Worm (Caenorhabditis elegans) whole organism, L4 larva: ENCODE data around the gene rbc-2.
"Not testable (repeated sequence)": the region's sequence is repeated elsewhere in the genome, so short reads cannot be mapped to it uniquely, and the experiment has no call there.

Experiments used
- T26A8.4 ChIP-seq: fragments of 200-800 bp; sonication (Bioruptor generic); IDR thresholded peaks from 2 replicates; pipeline ENCODE4 v1.3.6; 2022; ENCODE audit warnings: missing genetic modification characterization, missing compliant biosample characterization
- aha-1 ChIP-seq: fragments of 150-350 bp; peaks from one replicate; lab custom pipeline; 2014; ENCODE audit warnings: missing biosample characterization, missing genetic modification characterization
- ama-1 ChIP-seq: fragments of 150-350 bp; optimal IDR thresholded peaks from 2 replicates; lab custom pipeline; 2014; ENCODE audit warnings: inconsistent platforms, mixed read lengths
- ceh-20 ChIP-seq: fragments of 200-800 bp; sonication (Bioruptor generic); IDR thresholded peaks from 2 replicates; pipeline ENCODE4 v1.3.6; 2022; ENCODE audit warnings: missing genetic modification reagents, missing genetic modification characterization, missing compliant biosample characterization
- ceh-32 ChIP-seq: sonication (generic microtip); optimal IDR thresholded peaks from 2 replicates; lab custom pipeline; 2016; ENCODE audit warnings: mild to moderate bottlenecking, missing genetic modification characterization, missing compliant biosample characterization; ENCODE audit not compliant: poor library complexity
- cey-2 ChIP-seq: sonication (generic microtip); optimal IDR thresholded peaks from 3 replicates; lab custom pipeline; 2017; ENCODE audit warnings: missing genetic modification characterization, mild to moderate bottlenecking, missing compliant biosample characterization, antibody characterized with exemption, borderline replicate concordance; ENCODE audit not compliant: insufficient read depth
- dpl-1 ChIP-seq: fragments of 150-350 bp; optimal IDR thresholded peaks from 2 replicates; lab custom pipeline; 2014; ENCODE audit warnings: missing biosample characterization, missing genetic modification reagents, missing genetic modification characterization
- duxl-1 ChIP-seq: sonication (generic microtip); optimal IDR thresholded peaks from 2 replicates; lab custom pipeline; 2016; ENCODE audit warnings: mild to moderate bottlenecking, missing genetic modification characterization, moderate library complexity, missing compliant biosample characterization; ENCODE audit not compliant: poor library complexity
- lin-1 ChIP-seq: fragments of 200-800 bp; sonication (Bioruptor generic); IDR thresholded peaks from 2 replicates; pipeline ENCODE4 v1.3.6; 2022; ENCODE audit warnings: missing genetic modification reagents, missing genetic modification characterization, missing compliant biosample characterization
- lin-15B ChIP-seq: fragments of 150-350 bp; sonication (generic microtip); optimal IDR thresholded peaks from 3 replicates; lab custom pipeline; 2014; ENCODE audit warnings: missing biosample characterization, missing genetic modification characterization
- lin-29 ChIP-seq: fragments of 200-800 bp; sonication (Bioruptor generic); IDR thresholded peaks from 2 replicates; pipeline ENCODE4 v1.3.6; 2022; ENCODE audit warnings: missing genetic modification reagents, missing genetic modification characterization, missing compliant biosample characterization
- lsy-2 ChIP-seq, 2 experiments: fragments of 150-350 bp in 1 of 2; sonication (generic microtip) in 1 of 2; optimal IDR thresholded peaks; 2 replicates each; lab custom pipeline; 2014 to 2017; ENCODE audit warnings: missing biosample characterization in 2 of 2, missing genetic modification characterization in 2 of 2
- nhr-11 ChIP-seq: fragments of 150-350 bp; optimal IDR thresholded peaks from 2 replicates; lab custom pipeline; 2014; ENCODE audit warnings: missing biosample characterization, missing genetic modification characterization
- unc-62 ChIP-seq, 3 experiments: fragments of 150-350 bp in 1 of 3; sonication (generic microtip); optimal IDR thresholded peaks in 2 of 3; peaks in 1 of 3; 1 replicate in 1 of 3; 2 replicates in 2 of 3; lab custom pipeline; 2014 to 2017; ENCODE audit warnings: missing biosample characterization in 3 of 3, missing genetic modification characterization in 3 of 3, missing genetic modification reagents in 3 of 3, missing genotype in 1 of 3

DNA sequence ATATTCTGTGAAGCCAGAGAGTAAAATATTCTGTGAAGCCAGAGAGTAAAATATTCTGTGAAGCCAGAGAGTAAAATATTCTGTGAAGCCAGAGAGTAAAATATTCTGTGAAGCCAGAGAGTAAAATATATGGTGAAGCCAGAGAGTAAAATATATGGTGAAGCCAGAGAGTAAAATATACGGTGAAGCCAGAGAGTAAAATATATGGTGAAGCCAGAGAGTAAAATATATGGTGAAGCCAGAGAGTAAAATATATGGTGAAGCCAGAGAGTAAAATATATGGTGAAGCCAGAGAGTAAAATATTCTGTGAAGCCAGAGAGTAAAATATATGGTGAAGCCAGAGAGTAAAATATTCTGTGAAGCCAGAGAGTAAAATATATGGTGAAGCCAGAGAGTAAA lies 27.9 kb downstream of the rbc-2 start:
- not testable (repeated sequence) for TF ChIP-seq ceh-20 (GFP tag; lab: Robert Waterston, UW); aha-1 (tag; lab: Kevin White, UChicago); duxl-1 (tag; lab: Kevin White, UChicago); lsy-2 (tag; optimal IDR thresholded peaks at IDR 0.05; lab: Kevin White, UChicago); lin-29; unc-62 (GFP tag; optimal IDR thresholded peaks at IDR 0.05 in 1 of 2; lab: Kevin White, UChicago); unc-62 (tag; optimal IDR thresholded peaks at IDR 0.05; lab: Kevin White, UChicago); dpl-1 (GFP tag; lab: Kevin White, UChicago); T26A8.4; ama-1 (lab: Kevin White, UChicago); ceh-32 (tag; lab: Kevin White, UChicago); cey-2 (tag; lab: Kevin White, UChicago); lin-15B (tag; lab: Kevin White, UChicago); nhr-11 (tag; lab: Kevin White, UChicago); lin-1 (GFP tag; lab: Robert Waterston, UW)
